Fruit fly (Drosophila melanogaster) whole organism, prepupa: ENCODE results near the gene CG2104.

Experiments used
- CG10631 ChIP-seq: fragments of 200-800 bp; sonication (Bioruptor generic); optimal IDR thresholded peaks from 2 replicates; lab custom pipeline; 2016; ENCODE audit warnings: missing biosample characterization, missing genetic modification characterization
- CG15336 ChIP-seq: fragments of 200-800 bp; sonication (Bioruptor generic); IDR thresholded peaks from 2 replicates; pipeline ENCODE4 v1.3.6; 2022; ENCODE audit warnings: missing biosample characterization, missing genetic modification characterization
- CG16779 ChIP-seq: fragments of 200-800 bp; sonication (Bioruptor generic); optimal IDR thresholded peaks from 3 replicates; lab custom pipeline; 2017; ENCODE audit warnings: missing biosample characterization, mild to moderate bottlenecking, missing genetic modification characterization
- CG3032 ChIP-seq: fragments of 200-800 bp; optimal IDR thresholded peaks from 2 replicates; lab custom pipeline; 2019; ENCODE audit warnings: missing biosample characterization, mild to moderate bottlenecking, missing genetic modification characterization, moderate library complexity
- CG6276 ChIP-seq: fragments of 200-800 bp; sonication (Bioruptor generic); optimal IDR thresholded peaks from 2 replicates; lab custom pipeline; 2017; ENCODE audit warnings: missing biosample characterization, mild to moderate bottlenecking, missing genetic modification characterization
- Gug ChIP-seq: fragments of 200-800 bp; sonication (Bioruptor generic); IDR thresholded peaks from 2 replicates; pipeline ENCODE4 v1.3.6; 2022; ENCODE audit warnings: missing biosample characterization, missing genetic modification characterization
- Lpt ChIP-seq: fragments of 200-800 bp; sonication (Bioruptor generic); optimal IDR thresholded peaks from 3 replicates; lab custom pipeline; 2016; ENCODE audit warnings: missing biosample characterization, missing genetic modification characterization
- OdsH ChIP-seq: fragments of 200-800 bp; sonication (Bioruptor generic); optimal IDR thresholded peaks from 3 replicates; lab custom pipeline; 2016; ENCODE audit warnings: missing biosample characterization, missing genetic modification characterization
- fkh ChIP-seq: fragments of 200-800 bp; sonication (Bioruptor generic); optimal IDR thresholded peaks from 3 replicates; lab custom pipeline; 2017; ENCODE audit warnings: missing biosample characterization, mild to moderate bottlenecking, missing genetic modification characterization, moderate library complexity
- pdm3 ChIP-seq: fragments of 200-800 bp; sonication (Bioruptor generic); optimal IDR thresholded peaks from 3 replicates; lab custom pipeline; 2016; ENCODE audit warnings: missing biosample characterization, missing genetic modification characterization
- ss ChIP-seq, 2 experiments: fragments of 200-800 bp; sonication (Bioruptor generic); optimal IDR thresholded peaks; 2 replicates in 1 of 2; 3 replicates in 1 of 2; lab custom pipeline; 2017 to 2018; ENCODE audit warnings: mild to moderate bottlenecking in 2 of 2, missing biosample characterization in 2 of 2, missing genetic modification characterization in 2 of 2, moderate library complexity in 1 of 2

DNA sequence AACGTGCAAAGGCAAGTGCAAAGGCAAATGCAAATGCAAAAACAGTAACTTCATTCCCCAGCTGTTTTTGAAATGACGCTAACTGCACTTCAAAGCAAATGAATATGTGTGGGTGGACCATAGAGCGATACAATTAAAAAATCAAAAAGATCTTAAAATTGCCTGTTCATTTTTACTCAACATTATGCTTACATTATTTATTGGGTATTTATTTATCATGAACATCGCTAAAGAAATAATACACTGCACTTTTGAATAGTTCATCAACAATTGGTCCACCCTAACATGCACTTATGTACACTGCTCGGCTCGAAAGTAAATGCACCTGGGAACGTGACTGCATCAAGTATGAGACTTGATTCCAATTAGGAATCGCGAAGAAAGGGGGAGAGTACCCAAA lies 1.4 kb upstream of the CG2104 start:
- TF ChIP-seq ss (GFP tag; optimal IDR thresholded peaks at IDR 0.05; lab: Kevin White, UChicago): no peak
- peak; percentile 68 for TF ChIP-seq OdsH (GFP tag; lab: Kevin White, UChicago)
- peak; percentile 90 for TF ChIP-seq CG15336 (GFP tag; lab: Robert Waterston, UW)
- TF ChIP-seq pdm3 (GFP tag; lab: Kevin White, UChicago): peak; percentile 55
- TF ChIP-seq Gug (GFP tag; lab: Robert Waterston, UW): peak; percentile 64
- TF ChIP-seq CG3032 (tag; lab: Kevin White, UChicago): peak; percentile 2
- peak; percentile 3 for TF ChIP-seq CG16779 (tag; lab: Kevin White, UChicago)
- TF ChIP-seq fkh (GFP tag; lab: Kevin White, UChicago): no peak
- TF ChIP-seq CG10631: peak; percentile 28
- peak; percentile 69 for TF ChIP-seq Lpt (GFP tag; lab: Kevin White, UChicago)
- peak; percentile 77 for TF ChIP-seq CG6276 (GFP tag; lab: Kevin White, UChicago)
